Worm (Caenorhabditis elegans) whole organism, midembryonic: ENCODE data around the gene ceh-54.

Experiments
- T22C8.4 ChIP-seq: fragments of 200-800 bp; sonication (Bioruptor generic); IDR thresholded peaks from 2 replicates; pipeline ENCODE4 v1.3.6; 2022; ENCODE audit warnings: missing genetic modification characterization, missing compliant biosample characterization
- cog-1 ChIP-seq: sonication (generic microtip); optimal IDR thresholded peaks from 2 replicates; lab custom pipeline; 2016; ENCODE audit warnings: missing genetic modification characterization, missing compliant biosample characterization
- flt-1 ChIP-seq: fragments of 200-800 bp; sonication (Bioruptor generic); IDR thresholded peaks from 2 replicates; pipeline ENCODE4 v1.3.6; 2022; ENCODE audit warnings: missing genetic modification characterization, missing compliant biosample characterization
- klf-2 ChIP-seq: fragments of 200-800 bp; sonication (Bioruptor generic); conservative IDR thresholded peaks from 2 replicates; pipeline ENCODE4 v1.3.6; 2022; ENCODE audit warnings: missing genetic modification reagents, missing genetic modification characterization, missing compliant biosample characterization
- med-1 ChIP-seq: sonication (generic microtip); optimal IDR thresholded peaks from 2 replicates; lab custom pipeline; 2017; ENCODE audit warnings: missing genetic modification characterization, mild to moderate bottlenecking, missing compliant biosample characterization, antibody characterized with exemption, missing genetic modification reagents; ENCODE audit not compliant: insufficient read depth
- ref-1 ChIP-seq: fragments of 200-800 bp; sonication (Bioruptor generic); conservative IDR thresholded peaks from 2 replicates; pipeline ENCODE4 v1.3.6; 2022; ENCODE audit warnings: missing genetic modification reagents, missing genetic modification characterization, missing compliant biosample characterization
- tab-1 ChIP-seq: fragments of 200-800 bp; sonication (Bioruptor generic); IDR thresholded peaks from 2 replicates; pipeline ENCODE4 v1.3.6; 2022; ENCODE audit warnings: missing genetic modification characterization, missing compliant biosample characterization
- ztf-23 ChIP-seq: fragments of 200-800 bp; sonication (Bioruptor generic); IDR thresholded peaks from 2 replicates; pipeline ENCODE4 v1.3.6; 2022; ENCODE audit warnings: missing genetic modification reagents, missing genetic modification characterization, missing compliant biosample characterization
- ztf-29 ChIP-seq: fragments of 200-800 bp; sonication (Bioruptor generic); IDR thresholded peaks from 2 replicates; pipeline ENCODE4 v1.3.6; 2022; ENCODE audit warnings: missing genetic modification reagents, missing genetic modification characterization, missing compliant biosample characterization

ce11 chrX:6173656-6174055 lies 20.4 kb downstream of the ceh-54 start, which contains the start of gene T25B2.1:
- no peak for TF ChIP-seq ztf-23 (GFP tag; lab: Robert Waterston, UW)
- no peak for TF ChIP-seq klf-2 (GFP tag; lab: Robert Waterston, UW)
- TF ChIP-seq tab-1 (GFP tag; lab: Robert Waterston, UW), result no peak
- no peak for TF ChIP-seq ztf-29 (GFP tag; lab: Robert Waterston, UW)
- TF ChIP-seq ref-1 (GFP tag; lab: Robert Waterston, UW), result no peak
- TF ChIP-seq med-1 (GFP tag; lab: Kevin White, UChicago), result no peak
- TF ChIP-seq cog-1 (tag; lab: Kevin White, UChicago), result no peak
- TF ChIP-seq flt-1 (GFP tag; lab: Robert Waterston, UW), result no peak
- no peak for TF ChIP-seq T22C8.4
